Worm (Caenorhabditis elegans): ENCODE measurements around the gene R02C2.1.

R02C2.1 gene

ce11 chrV:189436-189835 is 48.6 kb downstream of the R02C2.1 start:
- no peak for TF ChIP-seq fkh-2 (tag; optimal IDR thresholded peaks at IDR 0.05)
- no peak for TF ChIP-seq nhr-12 (tag; optimal IDR thresholded peaks at IDR 0.05)
- TF ChIP-seq ztf-4 (tag; optimal IDR thresholded peaks at IDR 0.05): no peak
- TF ChIP-seq lin-15B (tag; optimal IDR thresholded peaks at IDR 0.05): no peak
- no peak for TF ChIP-seq unc-39 (tag; optimal IDR thresholded peaks at IDR 0.05)
- no peak for TF ChIP-seq nhr-11 (tag; optimal IDR thresholded peaks at IDR 0.05)
- no peak for TF ChIP-seq R02D3.7 (tag; optimal IDR thresholded peaks at IDR 0.05)
- TF ChIP-seq elt-2 (tag; optimal IDR thresholded peaks at IDR 0.05): no peak
- no peak for TF ChIP-seq nhr-23 (tag; optimal IDR thresholded peaks at IDR 0.05)
- no peak for TF ChIP-seq ceh-16 (tag; optimal IDR thresholded peaks at IDR 0.05)

Measured in whole organism, L3 larva.